Fruit fly (Drosophila melanogaster): ENCODE results near the gene CG11563.
A peak's percentile ranks its signal among the peaks of the same experiment; 100 is the strongest.

CG11563 gene

DNA sequence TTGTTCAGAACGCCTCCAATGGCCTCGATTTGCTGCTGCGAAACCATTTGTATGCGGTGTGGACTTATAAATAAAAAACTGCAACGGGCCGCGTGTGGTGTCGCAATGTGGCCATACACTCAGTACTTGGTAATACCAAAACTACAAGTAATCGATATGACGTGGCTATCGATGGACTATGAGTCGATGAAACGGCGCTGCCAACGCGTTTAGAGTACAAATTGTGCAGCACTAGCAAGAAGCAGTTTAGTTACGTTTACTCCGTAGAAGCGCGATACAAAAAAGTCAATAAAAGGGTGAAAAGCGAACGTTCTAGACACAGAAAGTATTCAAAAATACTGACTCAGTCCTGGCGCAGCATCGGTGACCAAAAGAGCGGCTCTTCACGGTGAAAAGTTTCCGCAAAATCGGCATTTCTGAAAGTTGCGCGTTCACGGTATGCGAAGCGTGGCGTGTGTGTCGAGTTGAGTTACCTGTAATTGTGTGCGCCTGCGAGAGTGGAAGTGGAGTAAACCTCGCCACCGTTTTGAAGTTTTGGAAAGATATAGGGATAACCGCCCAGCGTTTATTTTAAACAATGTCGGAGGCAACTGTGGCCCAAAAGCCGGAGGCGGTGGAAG, 10.7 kb downstream of the CG11563 start, which contains the start of the genes nero and CG1910 (continued):
- TF ChIP-seq ems (GFP tag; optimal IDR thresholded peaks at IDR 0.05) (no peak), Aef1 (GFP tag; IDR thresholded peaks at IDR 0.05) (no peak), CG15073 (GFP tag; optimal IDR thresholded peaks at IDR 0.05) (no peak), Nf-YB (GFP tag; optimal IDR thresholded peaks at IDR 0.05) (peak; percentile 12), H15 (GFP tag; IDR thresholded peaks at IDR 0.05) (no peak), CG9797 (GFP tag; optimal IDR thresholded peaks at IDR 0.05) (peak; percentile 93), Gug (GFP tag; IDR thresholded peaks at IDR 0.05) (no peak), Hr3 (GFP tag; optimal IDR thresholded peaks at IDR 0.05) (no peak), crol (GFP tag; IDR thresholded peaks at IDR 0.05) (no peak), BtbVII (GFP tag; optimal IDR thresholded peaks at IDR 0.05) (no peak), pzg (GFP tag; optimal IDR thresholded peaks at IDR 0.05) (peak; percentile 95), Nf-YA (GFP tag; IDR thresholded peaks at IDR 0.05) (no peak), pan (optimal IDR thresholded peaks at IDR 0.05) (no peak), pan (GFP tag; optimal IDR thresholded peaks at IDR 0.05 in 1 of 2, IDR thresholded peaks at IDR 0.05 in 1 of 2) (no peak), CG10654 (GFP tag; optimal IDR thresholded peaks at IDR 0.05) (no peak), CG10565 (GFP tag; optimal IDR thresholded peaks at IDR 0.05) (no peak), CG1832 (GFP tag; optimal IDR thresholded peaks at IDR 0.05) (no peak), Asciz (GFP tag; optimal IDR thresholded peaks at IDR 0.05) (no peak), Dip2 (GFP tag; IDR thresholded peaks at IDR 0.05) (no peak), CG10462 (GFP tag; optimal IDR thresholded peaks at IDR 0.05) (no peak), unc-4 (GFP tag; IDR thresholded peaks at IDR 0.05; ENCODE audit: partially characterized antibody) (no peak), shn (GFP tag; optimal IDR thresholded peaks at IDR 0.05) (no peak), CrebB (tag; optimal IDR thresholded peaks at IDR 0.05) (no peak), usp (GFP tag; optimal IDR thresholded peaks at IDR 0.05) (no peak), wek (GFP tag; optimal IDR thresholded peaks at IDR 0.05) (no peak), sob (GFP tag; IDR thresholded peaks at IDR 0.05) (no peak), br (optimal IDR thresholded peaks at IDR 0.05) (no peak), kni (GFP tag; optimal IDR thresholded peaks at IDR 0.05) (no peak), dm (GFP tag; optimal IDR thresholded peaks at IDR 0.05) (peak; percentile 93), Hmx (GFP tag; optimal IDR thresholded peaks at IDR 0.05) (no peak), BEAF-32 (GFP tag; optimal IDR thresholded peaks at IDR 0.05) (peak; percentile 92), stwl (tag; optimal IDR thresholded peaks at IDR 0.05) (peak; percentile 75), Chrac-16 (GFP tag; optimal IDR thresholded peaks at IDR 0.05) (no peak), mld (GFP tag; IDR thresholded peaks at IDR 0.05; ENCODE audit: partially characterized antibody) (no peak), CG16813 (GFP tag; IDR thresholded peaks at IDR 0.05; ENCODE audit: partially characterized antibody) (no peak), ftz-f1 (GFP tag; optimal IDR thresholded peaks at IDR 0.05) (no peak), pnt (GFP tag; optimal IDR thresholded peaks at IDR 0.05) (no peak), Dp (GFP tag; optimal IDR thresholded peaks at IDR 0.05) (peak; percentile 54), Bgb (GFP tag; IDR thresholded peaks at IDR 0.05; ENCODE audit: partially characterized antibody) (no peak), CG10366 (GFP tag; IDR thresholded peaks at IDR 0.05) (no peak), CG6254 (GFP tag; optimal IDR thresholded peaks at IDR 0.05) (no peak), dpn (GFP tag; optimal IDR thresholded peaks at IDR 0.05) (peak in 1 of 2 experiments; percentile 39), CG32767 (GFP tag; IDR thresholded peaks at IDR 0.05) (no peak), sd (tag; optimal IDR thresholded peaks at IDR 0.05) (no peak), CG14860 (GFP tag; IDR thresholded peaks at IDR 0.05; ENCODE audit: partially characterized antibody) (no peak), CG13287 (GFP tag; IDR thresholded peaks at IDR 0.05; ENCODE audit: partially characterized antibody) (no peak), run (tag; optimal IDR thresholded peaks at IDR 0.05) (no peak), Rfx (GFP tag; IDR thresholded peaks at IDR 0.05) (no peak), croc (GFP tag; conservative IDR thresholded peaks at IDR 0.05) (no peak), slou (GFP tag; optimal IDR thresholded peaks at IDR 0.05) (no peak), CG11560 (tag; IDR thresholded peaks at IDR 0.05) (no peak)
